Fruit fly (Drosophila melanogaster): ENCODE results near the gene ND-13B.

Gene ND-13B

DNA sequence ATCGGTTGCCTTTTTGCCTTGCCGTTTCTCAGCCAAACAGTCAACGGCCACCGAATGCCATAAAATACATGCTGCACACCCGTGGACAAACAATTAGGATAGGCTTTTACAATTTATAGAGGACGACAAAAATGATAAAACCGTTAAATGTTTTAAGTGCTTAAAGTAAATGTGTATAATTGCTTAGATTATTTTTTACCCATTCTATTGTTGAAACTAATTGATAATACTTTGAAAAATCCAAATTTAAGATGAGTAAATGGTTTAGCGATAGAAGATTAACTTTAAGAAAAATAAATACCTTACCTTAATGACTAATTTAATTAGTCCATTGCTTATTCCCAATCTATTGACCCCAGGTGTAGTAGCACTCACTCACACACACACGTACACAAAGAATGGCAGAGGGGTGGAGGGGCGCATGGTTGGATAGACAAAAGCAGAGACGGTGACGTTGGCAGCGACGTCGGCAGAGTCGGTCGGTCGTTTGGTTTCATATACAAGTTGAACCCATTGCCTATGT is 15.3 kb downstream of the ND-13B start (continued):
- TF ChIP-seq CG11247 (GFP tag; IDR thresholded peaks at IDR 0.05) (peak; percentile 83), CG4404 (GFP tag; IDR thresholded peaks at IDR 0.05) (peak; percentile 92), oc (tag; optimal IDR thresholded peaks at IDR 0.05) (peak; percentile 92), CG43689 (GFP tag; IDR thresholded peaks at IDR 0.05) (peak; percentile 68; the same call in 1 of the 2 replicates), psq (GFP tag; optimal IDR thresholded peaks at IDR 0.05) (peak; percentile 63), ftz-f1 (GFP tag; optimal IDR thresholded peaks at IDR 0.05) (peak; percentile 48), C15 (GFP tag; IDR thresholded peaks at IDR 0.05) (peak; percentile 74; the same call in 2 of the 3 replicates), so (GFP tag; IDR thresholded peaks at IDR 0.05) (peak; percentile 94; the same call in 2 of the 3 replicates), hth (optimal IDR thresholded peaks at IDR 0.05) (no peak), ash1 (GFP tag; optimal IDR thresholded peaks at IDR 0.05) (no peak), dati (GFP tag; IDR thresholded peaks at IDR 0.05) (peak; percentile 76; the same call in 1 of the 2 replicates), Hand (GFP tag; optimal IDR thresholded peaks at IDR 0.05) (peak; percentile 92), Fer1 (GFP tag; optimal IDR thresholded peaks at IDR 0.05) (peak; percentile 97), toy (GFP tag; IDR thresholded peaks at IDR 0.05) (peak; percentile 88), dysf (GFP tag; IDR thresholded peaks at IDR 0.05) (peak; percentile 97), CG7556 (GFP tag; optimal IDR thresholded peaks at IDR 0.05) (peak; percentile 99), CG12104 (GFP tag; optimal IDR thresholded peaks at IDR 0.05) (peak; percentile 96), CG11093 (GFP tag; IDR thresholded peaks at IDR 0.05) (peak; percentile 92), GATAe (GFP tag; conservative IDR thresholded peaks at IDR 0.05) (peak; percentile 69), Aef1 (GFP tag; IDR thresholded peaks at IDR 0.05) (peak; percentile 90), MTF-1 (GFP tag; optimal IDR thresholded peaks at IDR 0.05; ENCODE audit: borderline replicate concordance) (peak; percentile 70), CG1024 (GFP tag; IDR thresholded peaks at IDR 0.05) (peak; percentile 69; the same call in 1 of the 2 replicates), CG14441 (GFP tag; IDR thresholded peaks at IDR 0.05) (peak; percentile 88), scrt (GFP tag; optimal IDR thresholded peaks at IDR 0.05) (peak; percentile 90), pum (GFP tag; optimal IDR thresholded peaks at IDR 0.05) (peak; percentile 91), CG33213 (GFP tag; optimal IDR thresholded peaks at IDR 0.05) (peak; percentile 67), CG15073 (GFP tag; optimal IDR thresholded peaks at IDR 0.05) (peak; percentile 57), wdn (GFP tag; IDR thresholded peaks at IDR 0.05) (peak; percentile 91), HLHmδ (GFP tag; optimal IDR thresholded peaks at IDR 0.05) (no peak), CG10274 (GFP tag; optimal IDR thresholded peaks at IDR 0.05) (peak; percentile 84), CG31388 (GFP tag; optimal IDR thresholded peaks at IDR 0.05) (peak; percentile 76), emc (GFP tag; optimal IDR thresholded peaks at IDR 0.05) (peak; percentile 76), CG8281 (tag; optimal IDR thresholded peaks at IDR 0.05) (peak; percentile 76), CG4360 (GFP tag; IDR thresholded peaks at IDR 0.05) (peak; percentile 72), az2 (GFP tag; optimal IDR thresholded peaks at IDR 0.05) (peak; percentile 90), CG17186 (GFP tag; optimal IDR thresholded peaks at IDR 0.05) (peak; percentile 2), CG12942 (GFP tag; optimal IDR thresholded peaks at IDR 0.05) (peak; percentile 80), ham (GFP tag; IDR thresholded peaks at IDR 0.05) (peak; percentile 69; the same call in 1 of the 2 replicates), CG5245 (GFP tag; optimal IDR thresholded peaks at IDR 0.05) (peak; percentile 67), Blimp-1 (GFP tag; optimal IDR thresholded peaks at IDR 0.05) (peak; percentile 90), klu (GFP tag; IDR thresholded peaks at IDR 0.05) (peak; percentile 93), phol (tag; optimal IDR thresholded peaks at IDR 0.05) (peak; percentile 94), CG12769 (tag; optimal IDR thresholded peaks at IDR 0.05) (peak; percentile 81), CG14667 (GFP tag; IDR thresholded peaks at IDR 0.05) (peak; percentile 91), vfl (GFP tag; optimal IDR thresholded peaks at IDR 0.05) (peak; percentile 77), nerfin-1 (tag; optimal IDR thresholded peaks at IDR 0.05) (peak; percentile 93), CG3726 (GFP tag; IDR thresholded peaks at IDR 0.05) (peak; percentile 89; the same call in 1 of the 3 replicates), CG6813 (GFP tag; optimal IDR thresholded peaks at IDR 0.05) (peak; percentile 89), dmrt11E (tag; optimal IDR thresholded peaks at IDR 0.05) (peak; percentile 92), CG2202 (tag; optimal IDR thresholded peaks at IDR 0.05) (peak; percentile 83), CG6272 (GFP tag; IDR thresholded peaks at IDR 0.05) (peak; percentile 76)
